Fruit fly (Drosophila melanogaster): ENCODE measurements around the gene CG7423.

Gene CG7423

dm6 chrX:19081365-19081764, 1.7 kb downstream of the CG7423 start, which contains the start of gene CG14191:
Gene CG14191, plus strand, starts transcription at chrX:19081665.
- TF ChIP-seq rn (GFP tag; IDR thresholded peaks at IDR 0.05) (no peak), CG4496 (GFP tag; IDR thresholded peaks at IDR 0.05) (no peak), Pif1B (GFP tag; optimal IDR thresholded peaks at IDR 0.05) (no peak), CG9948 (tag; optimal IDR thresholded peaks at IDR 0.05) (no peak), CG12605 (GFP tag; IDR thresholded peaks at IDR 0.05) (no peak), CG13204 (GFP tag; optimal IDR thresholded peaks at IDR 0.05) (no peak), gl (tag; optimal IDR thresholded peaks at IDR 0.05) (no peak), Snoo (tag; optimal IDR thresholded peaks at IDR 0.05) (no peak), CG15710 (tag; optimal IDR thresholded peaks at IDR 0.05) (no peak), CG34367 (tag; optimal IDR thresholded peaks at IDR 0.05) (no peak), CG8159 (tag; optimal IDR thresholded peaks at IDR 0.05) (no peak), CG14655 (GFP tag; optimal IDR thresholded peaks at IDR 0.05) (no peak), CG8301 (tag; optimal IDR thresholded peaks at IDR 0.05) (no peak), CG32121 (GFP tag; IDR thresholded peaks at IDR 0.05) (no peak), EcR (GFP tag; optimal IDR thresholded peaks at IDR 0.05) (no peak)

- TF ChIP-seq rn (GFP tag; IDR thresholded peaks at IDR 0.05) = no peak
- TF ChIP-seq Snoo (tag; optimal IDR thresholded peaks at IDR 0.05) = no peak
- TF ChIP-seq CG12605 (GFP tag; IDR thresholded peaks at IDR 0.05) = no peak
- TF ChIP-seq CG34367 (tag; optimal IDR thresholded peaks at IDR 0.05) = no peak
- TF ChIP-seq EcR (GFP tag; optimal IDR thresholded peaks at IDR 0.05) = no peak
Observed at dm6 chrX:19077420-19077819, 5.7 kb downstream of the CG7423 start, which contains the start of gene CG7406. Gene CG7406, plus strand, starts transcription at chrX:19077720.

- TF ChIP-seq CG15710 (tag; optimal IDR thresholded peaks at IDR 0.05) (no peak), CG10348 (GFP tag; IDR thresholded peaks at IDR 0.05) (no peak), CG12605 (GFP tag; IDR thresholded peaks at IDR 0.05) (no peak), D1 (tag; optimal IDR thresholded peaks at IDR 0.05) (no peak), Pif1B (GFP tag; optimal IDR thresholded peaks at IDR 0.05) (no peak), CG9948 (tag; optimal IDR thresholded peaks at IDR 0.05) (no peak), CG32121 (GFP tag; IDR thresholded peaks at IDR 0.05) (no peak), CG34367 (tag; optimal IDR thresholded peaks at IDR 0.05) (no peak), Ets98B (GFP tag; IDR thresholded peaks at IDR 0.05) (no peak), Snoo (tag; optimal IDR thresholded peaks at IDR 0.05) (no peak), CG4496 (GFP tag; IDR thresholded peaks at IDR 0.05) (no peak), rn (GFP tag; IDR thresholded peaks at IDR 0.05) (no peak), CG8159 (tag; optimal IDR thresholded peaks at IDR 0.05) (no peak), EcR (GFP tag; optimal IDR thresholded peaks at IDR 0.05) (no peak), CG13204 (GFP tag; optimal IDR thresholded peaks at IDR 0.05) (no peak), gl (tag; optimal IDR thresholded peaks at IDR 0.05) (no peak), CG17806 (tag; optimal IDR thresholded peaks at IDR 0.05) (no peak)
Observed at dm6 chrX:19074585-19074984, 8.5 kb downstream of the CG7423 start.

dm6 chrX:19073878-19074277, 9.2 kb downstream of the CG7423 start:
- 0 out of 3 replicates have a peak, but pooled peaks have one; percentile 42 for TF ChIP-seq CG4496 (GFP tag; IDR thresholded peaks at IDR 0.05)
- TF ChIP-seq CG8301 (tag; optimal IDR thresholded peaks at IDR 0.05) = no peak
- TF ChIP-seq CG14655 (GFP tag; optimal IDR thresholded peaks at IDR 0.05) = no peak
- TF ChIP-seq Ets98B (GFP tag; IDR thresholded peaks at IDR 0.05) = no peak
- no peak for TF ChIP-seq CG17806 (tag; optimal IDR thresholded peaks at IDR 0.05)

dm6 chrX:19072969-19073368, 10.1 kb downstream of the CG7423 start:
- TF ChIP-seq fd96Ca (GFP tag; IDR thresholded peaks at IDR 0.05) = no peak
- TF ChIP-seq EcR (GFP tag; optimal IDR thresholded peaks at IDR 0.05) = peak; percentile 89

dm6 chrX:19068873-19069272, 14.2 kb downstream of the CG7423 start, which contains the start of gene CG34330:
Gene CG34330, minus strand, starts transcription at chrX:19068973.
- no peak for TF ChIP-seq CG13204 (GFP tag; optimal IDR thresholded peaks at IDR 0.05)
- no peak for TF ChIP-seq CG8301 (tag; optimal IDR thresholded peaks at IDR 0.05)
- TF ChIP-seq Ets98B (GFP tag; IDR thresholded peaks at IDR 0.05) = no peak
- no peak for TF ChIP-seq CG9948 (tag; optimal IDR thresholded peaks at IDR 0.05)
- no peak for TF ChIP-seq CG10348 (GFP tag; IDR thresholded peaks at IDR 0.05)

- no peak for TF ChIP-seq Ets98B (GFP tag; IDR thresholded peaks at IDR 0.05)
- TF ChIP-seq CG9948 (tag; optimal IDR thresholded peaks at IDR 0.05) = no peak
- no peak for TF ChIP-seq Snoo (tag; optimal IDR thresholded peaks at IDR 0.05)
Observed at dm6 chrX:19056611-19057010, 26.5 kb downstream of the CG7423 start, which contains the start of gene CG14190. Gene CG14190, plus strand, starts transcription at chrX:19056911.

- TF ChIP-seq EcR (GFP tag; optimal IDR thresholded peaks at IDR 0.05) (no peak), CG8159 (tag; optimal IDR thresholded peaks at IDR 0.05) (no peak)
Observed at dm6 chrX:19050142-19050541, 32.9 kb downstream of the CG7423 start, which contains the start of gene Diedel3. Gene Diedel3, plus strand, starts transcription at chrX:19050442.

All from whole organism, pupa.